Worm (Caenorhabditis elegans) whole organism, L2 larva: ENCODE measurements around the gene pir-2.

Experiments used
- F13H6.1 ChIP-seq: sonication (generic microtip); optimal IDR thresholded peaks from 2 replicates; lab custom pipeline; 2016; ENCODE audit warnings: missing genetic modification characterization, missing compliant biosample characterization
- ama-1 ChIP-seq: fragments of 150-350 bp; optimal IDR thresholded peaks from 2 replicates; lab custom pipeline; 2018; ENCODE audit warnings: inconsistent platforms
- blmp-1 ChIP-seq: sonication (generic microtip); optimal IDR thresholded peaks from 2 replicates; lab custom pipeline; 2017; ENCODE audit warnings: missing genetic modification characterization, mild to moderate bottlenecking, missing compliant biosample characterization, antibody characterized with exemption, moderate library complexity; ENCODE audit not compliant: insufficient read depth
- ceh-82 ChIP-seq: fragments of 150-350 bp; optimal IDR thresholded peaks from 2 replicates; lab custom pipeline; 2014; ENCODE audit warnings: missing biosample characterization, missing genetic modification characterization
- crh-2 ChIP-seq: sonication (generic microtip); optimal IDR thresholded peaks from 2 replicates; lab custom pipeline; 2017; ENCODE audit warnings: missing biosample characterization, missing genetic modification characterization
- egl-27 ChIP-seq: sonication (generic microtip); optimal IDR thresholded peaks from 3 replicates; lab custom pipeline; 2017; ENCODE audit warnings: missing biosample characterization, missing genetic modification reagents, missing genetic modification characterization
- elt-3 ChIP-seq: sonication (generic microtip); optimal IDR thresholded peaks from 2 replicates; lab custom pipeline; 2017; ENCODE audit warnings: missing biosample characterization, missing genetic modification characterization
- lsy-2 ChIP-seq, 2 experiments: fragments of 150-350 bp in 1 of 2; sonication (generic microtip) in 1 of 2; optimal IDR thresholded peaks; 2 replicates each; lab custom pipeline; 2014 to 2017; ENCODE audit warnings: missing biosample characterization in 2 of 2, missing genetic modification characterization in 2 of 2
- sma-3 ChIP-seq: sonication (generic microtip); optimal IDR thresholded peaks from 2 replicates; lab custom pipeline; 2016; ENCODE audit warnings: missing genetic modification reagents, missing genetic modification characterization, missing compliant biosample characterization
- snpc-4 ChIP-seq: fragments of 150-350 bp; optimal IDR thresholded peaks from 2 replicates; lab custom pipeline; 2014; ENCODE audit warnings: missing biosample characterization, missing genetic modification characterization

- TF ChIP-seq ama-1 (lab: Kevin White, UChicago) (no peak), ceh-82 (tag; lab: Kevin White, UChicago) (no peak), elt-3 (tag; lab: Kevin White, UChicago) (no peak), sma-3 (GFP tag; lab: Kevin White, UChicago) (no peak), blmp-1 (tag; lab: Kevin White, UChicago) (no peak), snpc-4 (tag; lab: Kevin White, UChicago) (no peak), egl-27 (no peak), F13H6.1 (tag; lab: Kevin White, UChicago) (no peak), crh-2 (tag; lab: Kevin White, UChicago) (no peak), lsy-2 (tag; optimal IDR thresholded peaks at IDR 0.05; lab: Kevin White, UChicago) (no peak)
Measured at ce11 chrIII:9439399-9439798, 4.0 kb downstream of the pir-2 start, which contains the start of gene F54C8.1.
